Worm (Caenorhabditis elegans) whole organism, young adult: Measurements from ENCODE around the gene C31G12.3.

Source experiments
- ama-1 ChIP-seq, 3 experiments: fragments of 150-350 bp in 1 of 3; sonication (generic microtip) in 2 of 3; optimal IDR thresholded peaks; 2 replicates each; lab custom pipeline; 2014 to 2018; ENCODE audit warnings: missing biosample characterization in 2 of 3, missing genetic modification characterization in 2 of 3, missing genetic modification reagents in 2 of 3
- efl-1 ChIP-seq: fragments of 150-350 bp; optimal IDR thresholded peaks from 2 replicates; lab custom pipeline; 2014; ENCODE audit warnings: missing biosample characterization, missing genetic modification reagents, missing genetic modification characterization
- hsf-1 ChIP-seq: fragments of 200-800 bp; sonication (Bioruptor generic); IDR thresholded peaks from 2 replicates; pipeline ENCODE4 v1.3.6; 2022; ENCODE audit warnings: missing genetic modification reagents, missing genetic modification characterization, missing compliant biosample characterization
- lsl-1 ChIP-seq: fragments of 200-800 bp; sonication (Bioruptor generic); optimal IDR thresholded peaks from 2 replicates; lab custom pipeline; 2018; ENCODE audit warnings: mild to moderate bottlenecking, missing genetic modification characterization, moderate library complexity, missing compliant biosample characterization
- madf-10 ChIP-seq: sonication (generic microtip); optimal IDR thresholded peaks from 2 replicates; lab custom pipeline; 2016; ENCODE audit warnings: mild to moderate bottlenecking, missing genetic modification characterization, missing compliant biosample characterization
- mes-4 ChIP-seq: sonication (generic microtip); optimal IDR thresholded peaks from 2 replicates; lab custom pipeline; 2016; ENCODE audit warnings: missing genotype, missing genetic modification characterization, missing compliant biosample characterization
- nhr-120 ChIP-seq: fragments of 200-800 bp; sonication (Bioruptor generic); IDR thresholded peaks from 2 replicates; pipeline ENCODE4 v1.3.6; 2022; ENCODE audit warnings: missing genetic modification characterization, missing compliant biosample characterization

DNA sequence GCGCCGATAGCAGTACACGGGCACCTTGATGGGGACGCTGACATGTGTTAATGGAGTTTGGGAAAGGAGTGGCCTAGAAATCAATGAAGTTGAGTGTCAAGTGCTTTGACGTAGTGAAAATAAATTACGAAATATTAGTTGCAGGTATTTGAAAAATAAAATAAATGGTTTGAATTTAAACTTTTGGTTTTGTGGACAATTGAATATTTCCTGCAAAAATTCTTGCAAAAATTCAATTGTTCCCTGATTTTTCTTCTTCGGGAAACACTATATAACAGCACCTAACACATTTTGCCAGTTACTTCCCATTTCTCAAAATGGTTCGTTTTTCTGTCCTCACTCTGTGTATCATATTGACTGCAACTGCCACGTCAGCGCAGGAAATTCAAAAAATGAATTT lies 42.5 kb upstream of the C31G12.3 start, which contains the start of gene Y37H2A.13:
- TF ChIP-seq ama-1 (optimal IDR thresholded peaks at IDR 0.05; lab: Kevin White, UChicago) (no peak), ama-1 (GFP tag; optimal IDR thresholded peaks at IDR 0.05; lab: Kevin White, UChicago) (no peak), hsf-1 (GFP tag; lab: Robert Waterston, UW) (no peak), lsl-1 (no peak), madf-10 (tag; lab: Kevin White, UChicago) (no peak), efl-1 (GFP tag; lab: Kevin White, UChicago) (no peak), nhr-120 (GFP tag; lab: Robert Waterston, UW) (no peak), mes-4 (tag; lab: Kevin White, UChicago) (no peak)
